Worm (Caenorhabditis elegans) whole organism, L2 larva: ENCODE results near the gene twk-43.
A peak's percentile ranks its signal among the peaks of the same experiment; 100 is the strongest.

Experiments used
- C34F6.9 ChIP-seq: fragments of 150-350 bp; optimal IDR thresholded peaks from 2 replicates; lab custom pipeline; 2014; ENCODE audit warnings: missing biosample characterization, missing genetic modification characterization
- R02D3.7 ChIP-seq: fragments of 150-350 bp; optimal IDR thresholded peaks from 2 replicates; lab custom pipeline; 2014; ENCODE audit warnings: missing biosample characterization, missing genetic modification characterization
- Y55F3AM.14 ChIP-seq: fragments of 200-800 bp; sonication (Bioruptor generic); optimal IDR thresholded peaks from 2 replicates; lab custom pipeline; 2018; ENCODE audit warnings: mild to moderate bottlenecking, missing genetic modification characterization, missing compliant biosample characterization
- alr-1 ChIP-seq: fragments of 150-350 bp; optimal IDR thresholded peaks from 2 replicates; lab custom pipeline; 2014; ENCODE audit warnings: missing biosample characterization, missing genetic modification characterization
- aly-2 ChIP-seq: fragments of 150-350 bp; optimal IDR thresholded peaks from 2 replicates; lab custom pipeline; 2014; ENCODE audit warnings: missing biosample characterization, missing genetic modification characterization
- ama-1 ChIP-seq: fragments of 150-350 bp; optimal IDR thresholded peaks from 2 replicates; lab custom pipeline; 2018; ENCODE audit warnings: inconsistent platforms
- blmp-1 ChIP-seq: sonication (generic microtip); optimal IDR thresholded peaks from 2 replicates; lab custom pipeline; 2017; ENCODE audit warnings: missing genetic modification characterization, mild to moderate bottlenecking, missing compliant biosample characterization, antibody characterized with exemption, moderate library complexity; ENCODE audit not compliant: insufficient read depth
- ceh-16 ChIP-seq: fragments of 150-350 bp; optimal IDR thresholded peaks from 2 replicates; lab custom pipeline; 2014; ENCODE audit warnings: missing biosample characterization, missing genetic modification characterization
- crh-2 ChIP-seq: sonication (generic microtip); optimal IDR thresholded peaks from 2 replicates; lab custom pipeline; 2017; ENCODE audit warnings: missing biosample characterization, missing genetic modification characterization
- dmd-4 ChIP-seq: sonication (generic microtip); optimal IDR thresholded peaks from 2 replicates; lab custom pipeline; 2017; ENCODE audit warnings: missing biosample characterization, missing genetic modification characterization
- egl-27 ChIP-seq: sonication (generic microtip); optimal IDR thresholded peaks from 3 replicates; lab custom pipeline; 2017; ENCODE audit warnings: missing biosample characterization, missing genetic modification reagents, missing genetic modification characterization
- elt-1 ChIP-seq: fragments of 150-350 bp; optimal IDR thresholded peaks from 2 replicates; lab custom pipeline; 2014; ENCODE audit warnings: missing biosample characterization, missing genetic modification characterization
- fos-1 ChIP-seq: fragments of 150-350 bp; optimal IDR thresholded peaks from 2 replicates; lab custom pipeline; 2014; ENCODE audit warnings: missing biosample characterization, missing genetic modification characterization
- lin-13 ChIP-seq: fragments of 150-350 bp; optimal IDR thresholded peaks from 2 replicates; lab custom pipeline; 2014; ENCODE audit warnings: missing biosample characterization, missing genetic modification reagents, missing genetic modification characterization
- lin-39 ChIP-seq: fragments of 150-350 bp; optimal IDR thresholded peaks from 2 replicates; lab custom pipeline; 2014; ENCODE audit warnings: missing biosample characterization, missing genetic modification reagents, missing genetic modification characterization
- lsy-2 ChIP-seq, 2 experiments: fragments of 150-350 bp in 1 of 2; sonication (generic microtip) in 1 of 2; optimal IDR thresholded peaks; 2 replicates each; lab custom pipeline; 2014 to 2017; ENCODE audit warnings: missing biosample characterization in 2 of 2, missing genetic modification characterization in 2 of 2
- mab-5 ChIP-seq: fragments of 150-350 bp; optimal IDR thresholded peaks from 2 replicates; lab custom pipeline; 2014; ENCODE audit warnings: missing biosample characterization, missing genetic modification characterization
- mbf-1 ChIP-seq: sonication (generic microtip); optimal IDR thresholded peaks from 2 replicates; lab custom pipeline; 2017; ENCODE audit warnings: missing biosample characterization, missing genetic modification characterization
- mdl-1 ChIP-seq, 2 experiments: fragments of 150-350 bp in 1 of 2; sonication (generic microtip) in 1 of 2; optimal IDR thresholded peaks; 2 replicates each; lab custom pipeline; 2017; ENCODE audit warnings: missing biosample characterization in 2 of 2, missing genetic modification characterization in 2 of 2
- nhr-11 ChIP-seq: fragments of 150-350 bp; optimal IDR thresholded peaks from 2 replicates; lab custom pipeline; 2014; ENCODE audit warnings: missing biosample characterization, missing genetic modification characterization
- nhr-12 ChIP-seq: fragments of 150-350 bp; optimal IDR thresholded peaks from 2 replicates; lab custom pipeline; 2014; ENCODE audit warnings: missing biosample characterization, missing genetic modification characterization
- nhr-129 ChIP-seq: fragments of 150-350 bp; optimal IDR thresholded peaks from 2 replicates; lab custom pipeline; 2014; ENCODE audit warnings: missing biosample characterization, missing genetic modification characterization
- nhr-21 ChIP-seq: fragments of 150-350 bp; optimal IDR thresholded peaks from 2 replicates; lab custom pipeline; 2014; ENCODE audit warnings: missing biosample characterization, missing genetic modification characterization
- nhr-23 ChIP-seq: fragments of 150-350 bp; optimal IDR thresholded peaks from 2 replicates; lab custom pipeline; 2014; ENCODE audit warnings: missing biosample characterization, missing genetic modification reagents, missing genetic modification characterization
- nhr-237 ChIP-seq: fragments of 150-350 bp; optimal IDR thresholded peaks from 2 replicates; lab custom pipeline; 2014; ENCODE audit warnings: missing biosample characterization, missing genetic modification characterization
- nhr-25 ChIP-seq: fragments of 150-350 bp; sonication (generic microtip); optimal IDR thresholded peaks from 3 replicates; lab custom pipeline; 2014; ENCODE audit warnings: missing biosample characterization, missing genetic modification characterization
- nhr-77 ChIP-seq: fragments of 150-350 bp; optimal IDR thresholded peaks from 2 replicates; lab custom pipeline; 2014; ENCODE audit warnings: missing biosample characterization, missing genetic modification characterization
- sem-4 ChIP-seq: fragments of 150-350 bp; optimal IDR thresholded peaks from 2 replicates; lab custom pipeline; 2014; ENCODE audit warnings: missing biosample characterization, missing genetic modification reagents, missing genetic modification characterization
- skn-1 ChIP-seq: sonication (generic microtip); optimal IDR thresholded peaks from 2 replicates; lab custom pipeline; 2017; ENCODE audit warnings: missing biosample characterization, missing genetic modification characterization
- sma-3 ChIP-seq: sonication (generic microtip); optimal IDR thresholded peaks from 2 replicates; lab custom pipeline; 2016; ENCODE audit warnings: missing genetic modification reagents, missing genetic modification characterization, missing compliant biosample characterization
- sma-9 ChIP-seq, 2 experiments: fragments of 150-350 bp in 1 of 2; sonication (generic microtip) in 1 of 2; optimal IDR thresholded peaks; 2 replicates each; lab custom pipeline; 2014 to 2016; ENCODE audit warnings: missing genetic modification characterization in 2 of 2, mild to moderate bottlenecking in 1 of 2, missing biosample characterization in 1 of 2, missing compliant biosample characterization in 1 of 2, missing genetic modification reagents in 1 of 2, moderate library complexity in 1 of 2
- snpc-4 ChIP-seq: fragments of 150-350 bp; optimal IDR thresholded peaks from 2 replicates; lab custom pipeline; 2014; ENCODE audit warnings: missing biosample characterization, missing genetic modification characterization
- unc-39 ChIP-seq: fragments of 150-350 bp; optimal IDR thresholded peaks from 2 replicates; lab custom pipeline; 2014; ENCODE audit warnings: missing biosample characterization, missing genetic modification characterization
- unc-55 ChIP-seq: fragments of 150-350 bp; sonication (generic microtip); optimal IDR thresholded peaks from 3 replicates; lab custom pipeline; 2014; ENCODE audit warnings: missing biosample characterization, missing genetic modification reagents, missing genetic modification characterization
- unc-62 ChIP-seq: fragments of 150-350 bp; optimal IDR thresholded peaks from 2 replicates; lab custom pipeline; 2014; ENCODE audit warnings: missing biosample characterization, missing genetic modification reagents, missing genetic modification characterization
- zag-1 ChIP-seq: fragments of 150-350 bp; optimal IDR thresholded peaks from 2 replicates; lab custom pipeline; 2014; ENCODE audit warnings: missing biosample characterization, missing genetic modification characterization
- ztf-1 ChIP-seq: fragments of 200-800 bp; sonication (Bioruptor generic); conservative IDR thresholded peaks from 2 replicates; pipeline ENCODE4 v1.3.6; 2022; ENCODE audit warnings: missing genetic modification characterization, missing compliant biosample characterization
- ztf-11 ChIP-seq: sonication (generic microtip); optimal IDR thresholded peaks from 2 replicates; lab custom pipeline; 2017; ENCODE audit warnings: missing biosample characterization, missing genetic modification characterization

twk-43 gene

ce11 chrV:13352415-13352814 lies 6.3 kb downstream of the twk-43 start:
- TF ChIP-seq mab-5 (tag; lab: Kevin White, UChicago) (peak; percentile 60), R02D3.7 (tag; lab: Kevin White, UChicago) (no peak)

ce11 chrV:13356210-13356609 lies 10.1 kb downstream of the twk-43 start:
- TF ChIP-seq mbf-1 (tag; lab: Kevin White, UChicago) = no peak
- TF ChIP-seq nhr-12 = no peak
- no peak for TF ChIP-seq elt-1 (tag; lab: Kevin White, UChicago)
- no peak for TF ChIP-seq egl-27 (tag; lab: Kevin White, UChicago)
- no peak for TF ChIP-seq snpc-4 (tag; lab: Kevin White, UChicago)
- TF ChIP-seq Y55F3AM.14 (GFP tag; lab: Kevin White, UChicago) = no peak
- no peak for TF ChIP-seq nhr-237 (tag; lab: Kevin White, UChicago)
- no peak for TF ChIP-seq lin-13 (GFP tag; lab: Kevin White, UChicago)
- no peak for TF ChIP-seq nhr-23 (tag; lab: Kevin White, UChicago)
- TF ChIP-seq mab-5 (tag; lab: Kevin White, UChicago) = no peak
- TF ChIP-seq C34F6.9 (tag; lab: Kevin White, UChicago) = no peak
- TF ChIP-seq nhr-129 = no peak
- no peak for TF ChIP-seq mdl-1 (tag; optimal IDR thresholded peaks at IDR 0.05; lab: Kevin White, UChicago)
- no peak for TF ChIP-seq ztf-11
- no peak for TF ChIP-seq dmd-4 (tag; lab: Kevin White, UChicago)
- TF ChIP-seq nhr-11 (tag; lab: Kevin White, UChicago) = no peak
- TF ChIP-seq ceh-16 = no peak
- no peak for TF ChIP-seq aly-2 (tag; lab: Kevin White, UChicago)
- TF ChIP-seq crh-2 (tag; lab: Kevin White, UChicago) = no peak
- TF ChIP-seq nhr-25 = no peak

DNA sequence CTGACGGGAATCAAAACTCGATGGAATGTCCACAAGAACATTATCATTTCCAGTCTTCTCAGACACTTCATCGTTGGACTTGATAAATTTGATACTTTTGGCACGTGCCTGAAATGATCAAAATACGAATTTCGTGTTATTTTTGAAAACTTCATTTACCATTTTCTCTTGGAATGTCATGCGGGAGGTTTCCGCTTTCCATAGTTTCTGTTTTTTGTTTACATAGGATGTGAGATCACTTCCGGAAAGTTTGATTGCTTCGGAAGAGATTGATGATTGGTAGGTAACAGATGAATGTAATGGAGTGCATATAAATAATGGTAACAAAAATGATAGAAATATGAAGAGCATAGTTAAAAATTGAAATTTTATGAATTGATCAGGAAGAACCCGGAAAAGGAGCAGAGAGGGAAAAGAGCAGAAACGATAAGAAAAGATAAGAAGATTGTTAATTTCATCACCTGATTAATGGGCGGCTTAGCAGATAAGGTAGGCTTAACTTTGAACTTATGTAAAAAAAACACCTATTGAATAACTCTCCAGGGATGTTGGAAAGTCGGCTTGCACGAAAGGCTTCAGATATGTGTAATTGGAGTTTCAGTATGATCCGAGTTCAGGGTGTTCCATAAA lies 11.7 kb downstream of the twk-43 start, which contains the start of gene F32H5.1:
Gene F32H5.1, minus strand, starts transcription at position 386 of the 630 bp plus-strand sequence.
- TF ChIP-seq sem-4 (tag; lab: Kevin White, UChicago) (no peak), blmp-1 (peak; percentile 19), elt-1 (tag; lab: Kevin White, UChicago) (no peak), unc-55 (GFP tag; lab: Kevin White, UChicago) (no peak), zag-1 (tag; lab: Kevin White, UChicago) (no peak), sma-9 (GFP tag; optimal IDR thresholded peaks at IDR 0.05; lab: Kevin White, UChicago) (peak; percentile 43), sma-9 (tag; optimal IDR thresholded peaks at IDR 0.05; lab: Kevin White, UChicago) (no peak), ztf-1 (GFP tag; lab: Robert Waterston, UW) (no peak), dmd-4 (tag; lab: Kevin White, UChicago) (no peak), fos-1 (tag; lab: Kevin White, UChicago) (peak; percentile 54), nhr-77 (no peak), crh-2 (tag; lab: Kevin White, UChicago) (peak; percentile 13), R02D3.7 (tag; lab: Kevin White, UChicago) (no peak), ceh-16 (no peak), sma-3 (no peak), nhr-129 (peak; percentile 63), unc-62 (GFP tag; lab: Kevin White, UChicago) (no peak)

ce11 chrV:13358823-13359592 lies 12.9 kb downstream of the twk-43 start, which contains the start of gene F32H5.3:
Gene F32H5.3 (plus strand): TSS chrV:13359335.
- TF ChIP-seq mdl-1 (tag; optimal IDR thresholded peaks at IDR 0.05; lab: Kevin White, UChicago) = no peak
- peak; percentile 44 for TF ChIP-seq nhr-21
- peak in 1 of 2 experiments; percentile 47 for TF ChIP-seq lsy-2 (tag; optimal IDR thresholded peaks at IDR 0.05; lab: Kevin White, UChicago)
- TF ChIP-seq sma-9 (GFP tag; optimal IDR thresholded peaks at IDR 0.05; lab: Kevin White, UChicago) = peak; percentile 23
- no peak for TF ChIP-seq sma-9 (tag; optimal IDR thresholded peaks at IDR 0.05; lab: Kevin White, UChicago)
- TF ChIP-seq alr-1 (tag; lab: Kevin White, UChicago) = no peak
- TF ChIP-seq unc-62 (GFP tag; lab: Kevin White, UChicago) = no peak
- TF ChIP-seq lin-39 (tag; lab: Kevin White, UChicago) = no peak
- peak; percentile 30 for TF ChIP-seq sma-3
- no peak for TF ChIP-seq elt-1 (tag; lab: Kevin White, UChicago)
- no peak for TF ChIP-seq aly-2 (tag; lab: Kevin White, UChicago)
- TF ChIP-seq unc-39 = no peak
- TF ChIP-seq ama-1 (lab: Kevin White, UChicago) = peak; percentile 30
- peak; percentile 12 for TF ChIP-seq blmp-1
- no peak for TF ChIP-seq crh-2 (tag; lab: Kevin White, UChicago)
- TF ChIP-seq nhr-12 = no peak
- peak; percentile 44 for TF ChIP-seq nhr-25
- TF ChIP-seq skn-1 (tag; lab: Kevin White, UChicago) = no peak
- no peak for TF ChIP-seq ceh-16
